Worm (Caenorhabditis elegans) whole organism, late embryonic: ENCODE data around the gene lrch-1.
A peak's percentile ranks its signal among the peaks of the same experiment; 100 is the strongest.

Experiments
- C08G9.2 ChIP-seq: sonication (generic microtip); optimal IDR thresholded peaks from 2 replicates; lab custom pipeline; 2016; ENCODE audit warnings: mild to moderate bottlenecking, missing genetic modification characterization, moderate library complexity, missing compliant biosample characterization
- C38D4.7 ChIP-seq: fragments of 200-800 bp; sonication (Bioruptor generic); optimal IDR thresholded peaks from 2 replicates; lab custom pipeline; 2018; ENCODE audit warnings: mild to moderate bottlenecking, missing genetic modification characterization, moderate library complexity, missing compliant biosample characterization
- K02D7.2 ChIP-seq: sonication (generic microtip); optimal IDR thresholded peaks from 2 replicates; lab custom pipeline; 2017; ENCODE audit warnings: mild to moderate bottlenecking, missing genetic modification characterization, missing compliant biosample characterization
- T23F11.4 ChIP-seq: fragments of 200-800 bp; sonication (Bioruptor generic); optimal IDR thresholded peaks from 2 replicates; lab custom pipeline; 2018; ENCODE audit warnings: mild to moderate bottlenecking, missing genetic modification characterization, missing compliant biosample characterization
- ahr-1 ChIP-seq: sonication (generic microtip); optimal IDR thresholded peaks from 2 replicates; lab custom pipeline; 2016; ENCODE audit warnings: missing genetic modification characterization, missing compliant biosample characterization
- ama-1 ChIP-seq: fragments of 150-350 bp; optimal IDR thresholded peaks from 2 replicates; lab custom pipeline; 2014
- ceh-19 ChIP-seq: fragments of 200-800 bp; sonication (Bioruptor generic); optimal IDR thresholded peaks from 2 replicates; lab custom pipeline; 2018; ENCODE audit warnings: mild to moderate bottlenecking, missing genetic modification characterization, missing compliant biosample characterization
- ceh-2 ChIP-seq: sonication (generic microtip); optimal IDR thresholded peaks from 2 replicates; lab custom pipeline; 2016; ENCODE audit warnings: missing genotype, missing genetic modification characterization, missing compliant biosample characterization
- ceh-24 ChIP-seq: sonication (generic microtip); optimal IDR thresholded peaks from 2 replicates; lab custom pipeline; 2016; ENCODE audit warnings: mild to moderate bottlenecking, missing genetic modification characterization, missing compliant biosample characterization
- ceh-31 ChIP-seq: sonication (generic microtip); optimal IDR thresholded peaks from 2 replicates; lab custom pipeline; 2016; ENCODE audit warnings: missing genetic modification characterization, missing compliant biosample characterization
- ceh-48 ChIP-seq: sonication (generic microtip); optimal IDR thresholded peaks from 2 replicates; lab custom pipeline; 2016; ENCODE audit warnings: missing genetic modification characterization, inconsistent platforms, missing compliant biosample characterization
- ceh-6 ChIP-seq: fragments of 200-800 bp; sonication (Bioruptor generic); optimal IDR thresholded peaks from 2 replicates; lab custom pipeline; 2018; ENCODE audit warnings: mild to moderate bottlenecking, missing genetic modification characterization, missing compliant biosample characterization
- ceh-9 ChIP-seq: sonication (generic microtip); optimal IDR thresholded peaks from 2 replicates; lab custom pipeline; 2016; ENCODE audit warnings: mild to moderate bottlenecking, missing genetic modification characterization, inconsistent platforms, missing compliant biosample characterization
- che-1 ChIP-seq: sonication (generic microtip); optimal IDR thresholded peaks from 2 replicates; lab custom pipeline; 2016; ENCODE audit warnings: mild to moderate bottlenecking, missing genetic modification characterization, missing compliant biosample characterization
- dmd-4 ChIP-seq: sonication (generic microtip); optimal IDR thresholded peaks from 2 replicates; lab custom pipeline; 2016; ENCODE audit warnings: borderline replicate concordance, missing genetic modification characterization, missing compliant biosample characterization
- dve-1 ChIP-seq: sonication (generic microtip); optimal IDR thresholded peaks from 2 replicates; lab custom pipeline; 2017; ENCODE audit warnings: antibody characterized with exemption, mild to moderate bottlenecking, missing genetic modification characterization, missing compliant biosample characterization
- elt-4 ChIP-seq: sonication (generic microtip); optimal IDR thresholded peaks from 2 replicates; lab custom pipeline; 2016; ENCODE audit warnings: missing genetic modification characterization, missing compliant biosample characterization
- eyg-1 ChIP-seq: sonication (generic microtip); optimal IDR thresholded peaks from 2 replicates; lab custom pipeline; 2016; ENCODE audit warnings: missing genotype, missing genetic modification characterization, missing compliant biosample characterization
- fax-1 ChIP-seq: sonication (generic microtip); optimal IDR thresholded peaks from 2 replicates; lab custom pipeline; 2016; ENCODE audit warnings: missing genotype, missing genetic modification characterization, missing compliant biosample characterization
- fkh-10 ChIP-seq: fragments of 150-350 bp; optimal IDR thresholded peaks from 2 replicates; lab custom pipeline; 2014; ENCODE audit warnings: missing biosample characterization, missing genetic modification reagents, missing genetic modification characterization
- fkh-6 ChIP-seq: sonication (generic microtip); optimal IDR thresholded peaks from 2 replicates; lab custom pipeline; 2016; ENCODE audit warnings: missing genetic modification characterization, missing compliant biosample characterization
- gmeb-2 ChIP-seq: sonication (generic microtip); optimal IDR thresholded peaks from 2 replicates; lab custom pipeline; 2016; ENCODE audit warnings: missing genetic modification characterization, inconsistent platforms, missing compliant biosample characterization
- hlh-15 ChIP-seq: sonication (generic microtip); optimal IDR thresholded peaks from 2 replicates; lab custom pipeline; 2016; ENCODE audit warnings: missing genetic modification characterization, missing compliant biosample characterization
- hlh-30 ChIP-seq: sonication (generic microtip); optimal IDR thresholded peaks from 2 replicates; lab custom pipeline; 2017; ENCODE audit warnings: antibody characterized with exemption, missing genetic modification characterization, missing compliant biosample characterization; ENCODE audit not compliant: insufficient read depth
- lim-6 ChIP-seq: sonication (generic microtip); optimal IDR thresholded peaks from 2 replicates; lab custom pipeline; 2016; ENCODE audit warnings: missing genetic modification characterization, missing compliant biosample characterization
- lin-11 ChIP-seq: fragments of 200-800 bp; sonication (Bioruptor generic); optimal IDR thresholded peaks from 2 replicates; lab custom pipeline; 2018; ENCODE audit warnings: mild to moderate bottlenecking, missing genetic modification characterization, missing compliant biosample characterization
- madf-2 ChIP-seq: sonication (generic microtip); optimal IDR thresholded peaks from 2 replicates; lab custom pipeline; 2017; ENCODE audit warnings: missing genetic modification characterization, missing compliant biosample characterization
- mec-3 ChIP-seq: sonication (generic microtip); optimal IDR thresholded peaks from 2 replicates; lab custom pipeline; 2016; ENCODE audit warnings: borderline replicate concordance, missing genetic modification characterization, missing compliant biosample characterization
- nfya-1 ChIP-seq: sonication (generic microtip); optimal IDR thresholded peaks from 2 replicates; lab custom pipeline; 2017; ENCODE audit warnings: missing genetic modification characterization, mild to moderate bottlenecking, missing compliant biosample characterization, antibody characterized with exemption, moderate library complexity
- odd-2 ChIP-seq: sonication (generic microtip); optimal IDR thresholded peaks from 2 replicates; lab custom pipeline; 2017; ENCODE audit warnings: antibody characterized with exemption, mild to moderate bottlenecking, missing genetic modification characterization, missing compliant biosample characterization
- pat-9 ChIP-seq: fragments of 200-800 bp; sonication (Bioruptor generic); optimal IDR thresholded peaks from 2 replicates; lab custom pipeline; 2018; ENCODE audit warnings: mild to moderate bottlenecking, missing genetic modification characterization, moderate library complexity, missing compliant biosample characterization
- pax-1 ChIP-seq: fragments of 150-350 bp; optimal IDR thresholded peaks from 2 replicates; lab custom pipeline; 2014; ENCODE audit warnings: missing biosample characterization, missing genetic modification characterization
- pha-2 ChIP-seq: sonication (generic microtip); optimal IDR thresholded peaks from 2 replicates; lab custom pipeline; 2017; ENCODE audit warnings: mild to moderate bottlenecking, missing genetic modification characterization, missing compliant biosample characterization
- pros-1 ChIP-seq: fragments of 150-350 bp; optimal IDR thresholded peaks from 2 replicates; lab custom pipeline; 2014; ENCODE audit warnings: missing biosample characterization, missing genetic modification reagents, missing genetic modification characterization
- rnt-1 ChIP-seq: sonication (generic microtip); optimal IDR thresholded peaks from 2 replicates; lab custom pipeline; 2016; ENCODE audit warnings: missing genetic modification characterization, missing compliant biosample characterization
- sdc-2 ChIP-seq: sonication (generic microtip); optimal IDR thresholded peaks from 2 replicates; lab custom pipeline; 2016; ENCODE audit warnings: missing genotype, missing genetic modification characterization, missing compliant biosample characterization
- sox-4 ChIP-seq: sonication (generic microtip); optimal IDR thresholded peaks from 2 replicates; lab custom pipeline; 2017; ENCODE audit warnings: mild to moderate bottlenecking, missing genetic modification characterization, inconsistent platforms, missing compliant biosample characterization
- syd-9 ChIP-seq: sonication (generic microtip); optimal IDR thresholded peaks from 2 replicates; lab custom pipeline; 2016; ENCODE audit warnings: mild to moderate bottlenecking, missing genetic modification characterization, moderate library complexity, missing compliant biosample characterization
- tbx-2 ChIP-seq: sonication (generic microtip); optimal IDR thresholded peaks from 2 replicates; lab custom pipeline; 2016; ENCODE audit warnings: missing genetic modification characterization, missing compliant biosample characterization
- tbx-7 ChIP-seq: sonication (generic microtip); optimal IDR thresholded peaks from 2 replicates; lab custom pipeline; 2016; ENCODE audit warnings: missing genotype, missing genetic modification characterization, missing compliant biosample characterization
- unc-42 ChIP-seq: sonication (generic microtip); optimal IDR thresholded peaks from 2 replicates; lab custom pipeline; 2016; ENCODE audit warnings: missing genotype, missing genetic modification characterization, missing compliant biosample characterization
- unc-55 ChIP-seq: sonication (generic microtip); optimal IDR thresholded peaks from 2 replicates; lab custom pipeline; 2017; ENCODE audit warnings: missing biosample characterization, missing genetic modification reagents, missing genetic modification characterization
- ztf-16 ChIP-seq: sonication (generic microtip); optimal IDR thresholded peaks from 2 replicates; lab custom pipeline; 2017; ENCODE audit warnings: missing genetic modification characterization, missing compliant biosample characterization

The lrch-1 gene

DNA sequence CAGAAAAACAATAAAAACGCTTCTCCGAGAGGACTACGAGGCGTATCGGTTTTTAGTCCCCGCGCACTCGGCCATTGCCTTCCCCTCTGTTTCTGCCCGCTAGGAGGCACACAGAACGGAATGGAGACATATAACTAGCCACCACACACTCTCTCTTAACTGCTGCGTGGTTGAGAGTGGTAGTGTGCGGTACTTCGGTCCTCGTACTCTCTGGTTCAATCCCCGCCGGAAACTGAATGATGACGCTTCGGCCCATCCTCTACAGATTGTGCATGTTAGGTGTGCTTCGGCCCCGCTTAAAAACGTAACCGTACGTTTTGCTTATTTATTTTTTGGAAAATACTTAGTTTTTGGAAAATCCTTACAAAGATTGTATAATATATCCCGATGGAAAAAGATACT lies 8.8 kb downstream of the lrch-1 start, which contains the start of gene T13C5.6 (continued):
- TF ChIP-seq C08G9.2 (tag; lab: Kevin White, UChicago), result peak; percentile 95
- peak; percentile 82 for TF ChIP-seq fkh-10 (GFP tag; lab: Kevin White, UChicago)
- peak; percentile 95 for TF ChIP-seq che-1 (tag; lab: Kevin White, UChicago)
- peak; percentile 97 for TF ChIP-seq T23F11.4 (GFP tag; lab: Kevin White, UChicago)
- TF ChIP-seq rnt-1 (tag; lab: Kevin White, UChicago), result peak; percentile 98
- TF ChIP-seq ama-1, result no peak
- TF ChIP-seq tbx-2 (tag; lab: Kevin White, UChicago), result peak; percentile 98
- TF ChIP-seq ceh-19 (GFP tag; lab: Kevin White, UChicago), result peak; percentile 97
- peak; percentile 86 for TF ChIP-seq nfya-1 (tag; lab: Kevin White, UChicago)
- no peak for TF ChIP-seq pax-1 (tag; lab: Kevin White, UChicago)
- peak; percentile 96 for TF ChIP-seq ceh-24
- TF ChIP-seq ahr-1 (tag; lab: Kevin White, UChicago), result peak; percentile 93
- peak; percentile 99 for TF ChIP-seq hlh-15 (tag; lab: Kevin White, UChicago)
- TF ChIP-seq C38D4.7, result peak; percentile 94
- TF ChIP-seq sox-4 (tag; lab: Kevin White, UChicago), result peak; percentile 99
- TF ChIP-seq fkh-6 (tag; lab: Kevin White, UChicago), result peak; percentile 97
- TF ChIP-seq pat-9, result peak; percentile 98
- peak; percentile 97 for TF ChIP-seq syd-9 (tag; lab: Kevin White, UChicago)
- TF ChIP-seq K02D7.2 (tag; lab: Kevin White, UChicago), result peak; percentile 93
- TF ChIP-seq elt-4 (tag; lab: Kevin White, UChicago), result peak; percentile 95
- TF ChIP-seq mec-3 (tag; lab: Kevin White, UChicago), result peak; percentile 97
- TF ChIP-seq ceh-2 (tag; lab: Kevin White, UChicago), result peak; percentile 98
- TF ChIP-seq lin-11 (tag; lab: Kevin White, UChicago), result peak; percentile 92
- peak; percentile 94 for TF ChIP-seq sdc-2
- peak; percentile 97 for TF ChIP-seq fax-1 (tag; lab: Kevin White, UChicago)
- TF ChIP-seq ceh-31 (tag; lab: Kevin White, UChicago), result peak; percentile 97
- peak; percentile 89 for TF ChIP-seq tbx-7 (tag; lab: Kevin White, UChicago)
- peak; percentile 98 for TF ChIP-seq gmeb-2 (tag; lab: Kevin White, UChicago)
- peak; percentile 66 for TF ChIP-seq pros-1 (tag; lab: Kevin White, UChicago)
- TF ChIP-seq madf-2 (tag; lab: Kevin White, UChicago), result peak; percentile 95
- TF ChIP-seq lim-6 (tag; lab: Kevin White, UChicago), result peak; percentile 96
- peak; percentile 95 for TF ChIP-seq pha-2
- peak; percentile 94 for TF ChIP-seq dve-1 (tag; lab: Kevin White, UChicago)
- peak; percentile 74 for TF ChIP-seq odd-2 (tag; lab: Kevin White, UChicago)
- peak; percentile 98 for TF ChIP-seq ceh-6 (GFP tag; lab: Kevin White, UChicago)
- peak; percentile 62 for TF ChIP-seq hlh-30
- peak; percentile 47 for TF ChIP-seq unc-55 (GFP tag; lab: Kevin White, UChicago)
- peak; percentile 96 for TF ChIP-seq ceh-9
- TF ChIP-seq ceh-48 (tag; lab: Kevin White, UChicago), result peak; percentile 93
- TF ChIP-seq ztf-16 (tag; lab: Kevin White, UChicago), result peak; percentile 98
- TF ChIP-seq unc-42 (tag; lab: Kevin White, UChicago), result peak; percentile 97
- peak; percentile 96 for TF ChIP-seq dmd-4 (tag; lab: Kevin White, UChicago)
- TF ChIP-seq eyg-1, result peak; percentile 97
